Fruit fly (Drosophila melanogaster): ENCODE data around the gene Aduk.

The Aduk gene

dm6 chr3R:9351415-9352379 is 17.2 kb upstream of the Aduk start:
- peak; percentile 20 for TF ChIP-seq Crg-1 (GFP tag; optimal IDR thresholded peaks at IDR 0.05)
- peak; percentile 93 for TF ChIP-seq kay (GFP tag; ENCODE audit: borderline replicate concordance)
- peak; percentile 11 for TF ChIP-seq CG7101 (tag; optimal IDR thresholded peaks at IDR 0.05)
- no peak for TF ChIP-seq toe (GFP tag; optimal IDR thresholded peaks at IDR 0.05)
- peak in 1 of 2 experiments; percentile 51 for TF ChIP-seq cnc (optimal IDR thresholded peaks at IDR 0.05)
- peak; percentile 50 for TF ChIP-seq tj (GFP tag; optimal IDR thresholded peaks at IDR 0.05)
- TF ChIP-seq CG14711 (tag; optimal IDR thresholded peaks at IDR 0.05) = peak; percentile 55
- TF ChIP-seq CG33017 (tag; optimal IDR thresholded peaks at IDR 0.05) = peak; percentile 31
- peak; percentile 57 for TF ChIP-seq cic (GFP tag; optimal IDR thresholded peaks at IDR 0.05)
- no peak for TF ChIP-seq CG1620 (GFP tag; optimal IDR thresholded peaks at IDR 0.05)
- TF ChIP-seq CG12768 (GFP tag; optimal IDR thresholded peaks at IDR 0.05) = peak; percentile 57
- TF ChIP-seq bab1 (GFP tag; optimal IDR thresholded peaks at IDR 0.05) = peak; percentile 36
- TF ChIP-seq pad (GFP tag; optimal IDR thresholded peaks at IDR 0.05) = no peak
- peak; percentile 10 for TF ChIP-seq CG5204 (GFP tag; optimal IDR thresholded peaks at IDR 0.05)
- TF ChIP-seq Mnt (GFP tag; optimal IDR thresholded peaks at IDR 0.05) = peak; percentile 54
- peak; percentile 14 for TF ChIP-seq CG7045 (GFP tag; optimal IDR thresholded peaks at IDR 0.05)
- TF ChIP-seq Clk (GFP tag; optimal IDR thresholded peaks at IDR 0.05) = peak; percentile 11
- no peak for TF ChIP-seq Hr96 (GFP tag; optimal IDR thresholded peaks at IDR 0.05)
- TF ChIP-seq CG11617 (GFP tag; optimal IDR thresholded peaks at IDR 0.05) = peak; percentile 70
- no peak for TF ChIP-seq ovo (GFP tag; optimal IDR thresholded peaks at IDR 0.05)

dm6 chr3R:9350561-9351379 is 16.3 kb upstream of the Aduk start:
- TF ChIP-seq cnc (optimal IDR thresholded peaks at IDR 0.05) = peak in 1 of 2 experiments; percentile 12
- no peak for TF ChIP-seq CG33017 (tag; optimal IDR thresholded peaks at IDR 0.05)

- TF ChIP-seq kay (GFP tag; ENCODE audit: borderline replicate concordance) (peak; percentile 31), bab1 (GFP tag; optimal IDR thresholded peaks at IDR 0.05) (no peak)
These were observed 14.8 kb upstream of the Aduk start for dm6 chr3R:9349267-9349820.

- peak; percentile 27 for TF ChIP-seq tj (GFP tag; optimal IDR thresholded peaks at IDR 0.05)
- TF ChIP-seq cic (GFP tag; optimal IDR thresholded peaks at IDR 0.05) = no peak
- TF ChIP-seq CG1620 (GFP tag; optimal IDR thresholded peaks at IDR 0.05) = no peak
- TF ChIP-seq Mnt (GFP tag; optimal IDR thresholded peaks at IDR 0.05) = no peak
- TF ChIP-seq CG12768 (GFP tag; optimal IDR thresholded peaks at IDR 0.05) = no peak
- no peak for TF ChIP-seq Crg-1 (GFP tag; optimal IDR thresholded peaks at IDR 0.05)
- peak; percentile 37 for TF ChIP-seq kay (GFP tag; ENCODE audit: borderline replicate concordance)
These were observed 13.8 kb upstream of the Aduk start for dm6 chr3R:9348379-9348721.

- TF ChIP-seq bab1 (GFP tag; optimal IDR thresholded peaks at IDR 0.05) = peak; percentile 11
- no peak for TF ChIP-seq CG1620 (GFP tag; optimal IDR thresholded peaks at IDR 0.05)
- TF ChIP-seq kay (GFP tag; ENCODE audit: borderline replicate concordance) = peak; percentile 93
- TF ChIP-seq Hr96 (GFP tag; optimal IDR thresholded peaks at IDR 0.05) = no peak
- no peak for TF ChIP-seq CG12768 (GFP tag; optimal IDR thresholded peaks at IDR 0.05)
- TF ChIP-seq cic (GFP tag; optimal IDR thresholded peaks at IDR 0.05) = no peak
- TF ChIP-seq cnc (optimal IDR thresholded peaks at IDR 0.05) = no peak
- TF ChIP-seq Crg-1 (GFP tag; optimal IDR thresholded peaks at IDR 0.05) = no peak
- peak; percentile 41 for TF ChIP-seq pad (GFP tag; optimal IDR thresholded peaks at IDR 0.05)
- TF ChIP-seq Mnt (GFP tag; optimal IDR thresholded peaks at IDR 0.05) = no peak
- no peak for TF ChIP-seq CG5204 (GFP tag; optimal IDR thresholded peaks at IDR 0.05)
- TF ChIP-seq CG33017 (tag; optimal IDR thresholded peaks at IDR 0.05) = no peak
- no peak for TF ChIP-seq tj (GFP tag; optimal IDR thresholded peaks at IDR 0.05)
- TF ChIP-seq CG7101 (tag; optimal IDR thresholded peaks at IDR 0.05) = no peak
- no peak for TF ChIP-seq toe (GFP tag; optimal IDR thresholded peaks at IDR 0.05)
- TF ChIP-seq CG14711 (tag; optimal IDR thresholded peaks at IDR 0.05) = no peak
- no peak for TF ChIP-seq Clk (GFP tag; optimal IDR thresholded peaks at IDR 0.05)
- no peak for TF ChIP-seq ovo (GFP tag; optimal IDR thresholded peaks at IDR 0.05)
- no peak for TF ChIP-seq CG11617 (GFP tag; optimal IDR thresholded peaks at IDR 0.05)
- TF ChIP-seq CG7045 (GFP tag; optimal IDR thresholded peaks at IDR 0.05) = no peak
These were observed 13.3 kb upstream of the Aduk start for dm6 chr3R:9347702-9348378.

dm6 chr3R:9346539-9346938 is 12.0 kb upstream of the Aduk start:
- TF ChIP-seq CG12768 (GFP tag; optimal IDR thresholded peaks at IDR 0.05) = no peak
- peak; percentile 81 for TF ChIP-seq kay (GFP tag; ENCODE audit: borderline replicate concordance)
